Worm (Caenorhabditis elegans) whole organism, mixed stage, embryonic: ENCODE results near the gene egl-17.

Experiments
- bed-3 ChIP-seq: fragments of 200-800 bp; sonication (Bioruptor generic); optimal IDR thresholded peaks from 3 replicates; lab custom pipeline; 2018; ENCODE audit warnings: mild to moderate bottlenecking, missing genetic modification characterization, moderate library complexity, missing compliant biosample characterization
- blmp-1 ChIP-seq: fragments of 150-350 bp; optimal IDR thresholded peaks from 2 replicates; lab custom pipeline; 2014; ENCODE audit warnings: missing biosample characterization, missing genetic modification characterization
- ceh-39 ChIP-seq: fragments of 150-350 bp; optimal IDR thresholded peaks from 2 replicates; lab custom pipeline; 2014; ENCODE audit warnings: missing biosample characterization, missing genetic modification characterization
- ceh-83 ChIP-seq: fragments of 200-800 bp; sonication (Bioruptor generic); optimal IDR thresholded peaks from 2 replicates; lab custom pipeline; 2018; ENCODE audit warnings: mild to moderate bottlenecking, missing genetic modification characterization, missing compliant biosample characterization
- ces-1 ChIP-seq: fragments of 150-350 bp; optimal IDR thresholded peaks from 2 replicates; lab custom pipeline; 2014; ENCODE audit warnings: missing biosample characterization, missing genetic modification reagents, missing genetic modification characterization
- drap-1 ChIP-seq: fragments of 200-800 bp; sonication (Bioruptor generic); optimal IDR thresholded peaks from 3 replicates; lab custom pipeline; 2018; ENCODE audit warnings: mild to moderate bottlenecking, missing genetic modification characterization, missing compliant biosample characterization
- elt-1 ChIP-seq: sonication (generic microtip); optimal IDR thresholded peaks from 2 replicates; lab custom pipeline; 2017; ENCODE audit warnings: missing genetic modification characterization, mild to moderate bottlenecking, missing compliant biosample characterization, antibody characterized with exemption, moderate library complexity, borderline replicate concordance; ENCODE audit not compliant: insufficient read depth
- elt-3 ChIP-seq: fragments of 150-350 bp; optimal IDR thresholded peaks from 2 replicates; lab custom pipeline; 2014; ENCODE audit warnings: missing biosample characterization, missing genetic modification characterization
- flh-1 ChIP-seq: fragments of 200-800 bp; sonication (Bioruptor generic); optimal IDR thresholded peaks from 2 replicates; lab custom pipeline; 2018; ENCODE audit warnings: mild to moderate bottlenecking, missing genetic modification characterization, moderate library complexity, missing compliant biosample characterization
- ham-2 ChIP-seq: fragments of 200-800 bp; sonication (Bioruptor generic); optimal IDR thresholded peaks from 2 replicates; lab custom pipeline; 2018; ENCODE audit warnings: mild to moderate bottlenecking, missing genetic modification characterization, missing compliant biosample characterization
- hlh-1 ChIP-seq: fragments of 150-350 bp; optimal IDR thresholded peaks from 2 replicates; lab custom pipeline; 2014; ENCODE audit warnings: missing biosample characterization, missing genetic modification reagents, missing genetic modification characterization
- lin-13 ChIP-seq: fragments of 150-350 bp; optimal IDR thresholded peaks from 2 replicates; lab custom pipeline; 2014; ENCODE audit warnings: missing biosample characterization, missing genetic modification characterization
- lin-32 ChIP-seq: fragments of 200-800 bp; sonication (Bioruptor generic); optimal IDR thresholded peaks from 2 replicates; lab custom pipeline; 2018; ENCODE audit warnings: mild to moderate bottlenecking, missing genetic modification characterization, missing compliant biosample characterization
- lsy-2 ChIP-seq: fragments of 150-350 bp; optimal IDR thresholded peaks from 2 replicates; lab custom pipeline; 2014; ENCODE audit warnings: missing biosample characterization, missing genetic modification characterization
- mab-5 ChIP-seq: fragments of 150-350 bp; optimal IDR thresholded peaks from 2 replicates; lab custom pipeline; 2014; ENCODE audit warnings: missing biosample characterization, missing genetic modification characterization
- mep-1 ChIP-seq: fragments of 150-350 bp; optimal IDR thresholded peaks from 2 replicates; lab custom pipeline; 2017; ENCODE audit warnings: missing biosample characterization, missing genetic modification reagents, missing genetic modification characterization, inconsistent platforms
- mls-2 ChIP-seq: sonication (generic microtip); optimal IDR thresholded peaks from 2 replicates; lab custom pipeline; 2016; ENCODE audit warnings: mild to moderate bottlenecking, missing genetic modification characterization, moderate library complexity, missing compliant biosample characterization
- nhr-12 ChIP-seq: fragments of 150-350 bp; optimal IDR thresholded peaks from 2 replicates; lab custom pipeline; 2014; ENCODE audit warnings: missing biosample characterization, missing genetic modification characterization
- nhr-2 ChIP-seq: fragments of 150-350 bp; optimal IDR thresholded peaks from 2 replicates; lab custom pipeline; 2014; ENCODE audit warnings: missing biosample characterization, missing genetic modification characterization
- nhr-237 ChIP-seq: fragments of 150-350 bp; optimal IDR thresholded peaks from 2 replicates; lab custom pipeline; 2014; ENCODE audit warnings: missing biosample characterization, missing genetic modification characterization
- nhr-76 ChIP-seq: sonication (generic microtip); optimal IDR thresholded peaks from 2 replicates; lab custom pipeline; 2017; ENCODE audit warnings: missing biosample characterization, missing genetic modification characterization
- pha-4 ChIP-seq: fragments of 150-350 bp; optimal IDR thresholded peaks from 2 replicates; lab custom pipeline; 2018; ENCODE audit warnings: missing biosample characterization, missing genetic modification reagents, missing genetic modification characterization
- snpc-4 ChIP-seq: fragments of 150-350 bp; optimal IDR thresholded peaks from 2 replicates; lab custom pipeline; 2014; ENCODE audit warnings: missing biosample characterization, missing genetic modification characterization
- tbx-8 ChIP-seq: fragments of 200-800 bp; sonication (Bioruptor generic); optimal IDR thresholded peaks from 2 replicates; lab custom pipeline; 2018; ENCODE audit warnings: mild to moderate bottlenecking, missing genetic modification characterization, moderate library complexity, missing compliant biosample characterization
- unc-120 ChIP-seq: sonication (generic microtip); optimal IDR thresholded peaks from 2 replicates; lab custom pipeline; 2017; ENCODE audit warnings: missing genetic modification characterization, missing compliant biosample characterization; ENCODE audit not compliant: poor library complexity, severe bottlenecking
- unc-39 ChIP-seq: fragments of 150-350 bp; optimal IDR thresholded peaks from 2 replicates; lab custom pipeline; 2014; ENCODE audit warnings: missing biosample characterization, missing genetic modification characterization
- unc-62 ChIP-seq: fragments of 150-350 bp; optimal IDR thresholded peaks from 2 replicates; lab custom pipeline; 2014; ENCODE audit warnings: missing biosample characterization, missing genetic modification reagents, missing genetic modification characterization
- zip-8 ChIP-seq: fragments of 150-350 bp; optimal IDR thresholded peaks from 2 replicates; lab custom pipeline; 2014; ENCODE audit warnings: missing biosample characterization, missing genetic modification characterization
- ztf-11 ChIP-seq: fragments of 150-350 bp; optimal IDR thresholded peaks from 2 replicates; lab custom pipeline; 2014; ENCODE audit warnings: missing biosample characterization, missing genetic modification characterization

The egl-17 gene

ce11 chrX:487669-488068 lies 1.8 kb upstream of the egl-17 start:
- TF ChIP-seq blmp-1 (tag; lab: Kevin White, UChicago) (no peak), mep-1 (tag; lab: Kevin White, UChicago) (no peak), unc-120 (tag; lab: Kevin White, UChicago) (no peak), nhr-12 (tag; lab: Kevin White, UChicago) (no peak), bed-3 (GFP tag; lab: Kevin White, UChicago) (no peak), unc-39 (tag; lab: Kevin White, UChicago) (no peak), nhr-76 (tag; lab: Kevin White, UChicago) (no peak), mls-2 (tag; lab: Kevin White, UChicago) (no peak), nhr-237 (tag; lab: Kevin White, UChicago) (no peak), pha-4 (tag; lab: Kevin White, UChicago) (no peak), ham-2 (GFP tag; lab: Kevin White, UChicago) (no peak), flh-1 (no peak), mab-5 (tag; lab: Kevin White, UChicago) (no peak), ceh-83 (GFP tag; lab: Kevin White, UChicago) (no peak), ztf-11 (tag; lab: Kevin White, UChicago) (no peak), ces-1 (no peak), ceh-39 (no peak), lin-13 (tag; lab: Kevin White, UChicago) (no peak), lin-32 (GFP tag; lab: Kevin White, UChicago) (no peak)

- TF ChIP-seq lsy-2 (tag; lab: Kevin White, UChicago) (no peak), mab-5 (tag; lab: Kevin White, UChicago) (no peak), unc-62 (GFP tag; lab: Kevin White, UChicago) (peak; percentile 68), zip-8 (tag; lab: Kevin White, UChicago) (no peak), drap-1 (GFP tag; lab: Kevin White, UChicago) (no peak), hlh-1 (tag; lab: Kevin White, UChicago) (peak; percentile 79), lin-13 (tag; lab: Kevin White, UChicago) (no peak), unc-120 (tag; lab: Kevin White, UChicago) (peak; percentile 66), nhr-2 (tag; lab: Kevin White, UChicago) (no peak), elt-1 (tag; lab: Kevin White, UChicago) (no peak), pha-4 (tag; lab: Kevin White, UChicago) (no peak)
These were observed 3.4 kb downstream of the egl-17 start, which contains the start of gene B0310.1 for ce11 chrX:492919-493318. TSS of gene B0310.1 (plus strand) at chrX:493228.

ce11 chrX:496795-497194 lies 7.3 kb downstream of the egl-17 start:
- TF ChIP-seq tbx-8 (GFP tag; lab: Kevin White, UChicago) = no peak
- TF ChIP-seq lin-13 (tag; lab: Kevin White, UChicago) = no peak
- no peak for TF ChIP-seq nhr-2 (tag; lab: Kevin White, UChicago)
- TF ChIP-seq elt-3 = no peak
- TF ChIP-seq drap-1 (GFP tag; lab: Kevin White, UChicago) = no peak
- no peak for TF ChIP-seq snpc-4 (tag; lab: Kevin White, UChicago)
- no peak for TF ChIP-seq lin-32 (GFP tag; lab: Kevin White, UChicago)

- TF ChIP-seq hlh-1 (tag; lab: Kevin White, UChicago) (no peak), unc-62 (GFP tag; lab: Kevin White, UChicago) (peak; percentile 2)
These were observed 9.2 kb downstream of the egl-17 start for ce11 chrX:498640-499039.

- TF ChIP-seq nhr-237 (tag; lab: Kevin White, UChicago) (no peak), zip-8 (tag; lab: Kevin White, UChicago) (no peak), elt-1 (tag; lab: Kevin White, UChicago) (peak; percentile 40), lsy-2 (tag; lab: Kevin White, UChicago) (peak; percentile 43)
These were observed 14.8 kb downstream of the egl-17 start for ce11 chrX:504046-504843.
